Worm (Caenorhabditis elegans) whole organism, late embryonic: ENCODE data around the gene Y66C5A.2.

Experiments used
- K02D7.2 ChIP-seq: sonication (generic microtip); optimal IDR thresholded peaks from 2 replicates; lab custom pipeline; 2017; ENCODE audit warnings: mild to moderate bottlenecking, missing genetic modification characterization, missing compliant biosample characterization
- K09A11.1 ChIP-seq: sonication (generic microtip); optimal IDR thresholded peaks from 2 replicates; lab custom pipeline; 2017; ENCODE audit warnings: antibody characterized with exemption, mild to moderate bottlenecking, missing genetic modification characterization, missing compliant biosample characterization; ENCODE audit not compliant: insufficient read depth
- T23F11.4 ChIP-seq: fragments of 200-800 bp; sonication (Bioruptor generic); optimal IDR thresholded peaks from 2 replicates; lab custom pipeline; 2018; ENCODE audit warnings: mild to moderate bottlenecking, missing genetic modification characterization, missing compliant biosample characterization
- Y22D7AL.16 ChIP-seq: sonication (generic microtip); optimal IDR thresholded peaks from 2 replicates; lab custom pipeline; 2016; ENCODE audit warnings: missing genetic modification characterization, missing compliant biosample characterization
- ceh-19 ChIP-seq: fragments of 200-800 bp; sonication (Bioruptor generic); optimal IDR thresholded peaks from 2 replicates; lab custom pipeline; 2018; ENCODE audit warnings: mild to moderate bottlenecking, missing genetic modification characterization, missing compliant biosample characterization
- ceh-2 ChIP-seq: sonication (generic microtip); optimal IDR thresholded peaks from 2 replicates; lab custom pipeline; 2016; ENCODE audit warnings: missing genotype, missing genetic modification characterization, missing compliant biosample characterization
- ceh-22 ChIP-seq: sonication (generic microtip); optimal IDR thresholded peaks from 2 replicates; lab custom pipeline; 2017; ENCODE audit warnings: missing biosample characterization, missing genetic modification characterization
- ceh-24 ChIP-seq: sonication (generic microtip); optimal IDR thresholded peaks from 2 replicates; lab custom pipeline; 2016; ENCODE audit warnings: mild to moderate bottlenecking, missing genetic modification characterization, missing compliant biosample characterization
- ceh-30 ChIP-seq: fragments of 150-350 bp; optimal IDR thresholded peaks from 2 replicates; lab custom pipeline; 2014; ENCODE audit warnings: missing biosample characterization, missing genetic modification characterization
- che-1 ChIP-seq: sonication (generic microtip); optimal IDR thresholded peaks from 2 replicates; lab custom pipeline; 2016; ENCODE audit warnings: mild to moderate bottlenecking, missing genetic modification characterization, missing compliant biosample characterization
- dve-1 ChIP-seq: sonication (generic microtip); optimal IDR thresholded peaks from 2 replicates; lab custom pipeline; 2017; ENCODE audit warnings: antibody characterized with exemption, mild to moderate bottlenecking, missing genetic modification characterization, missing compliant biosample characterization
- elt-4 ChIP-seq: sonication (generic microtip); optimal IDR thresholded peaks from 2 replicates; lab custom pipeline; 2016; ENCODE audit warnings: missing genetic modification characterization, missing compliant biosample characterization
- ets-4 ChIP-seq: sonication (generic microtip); optimal IDR thresholded peaks from 2 replicates; lab custom pipeline; 2016; ENCODE audit warnings: missing genetic modification characterization, missing compliant biosample characterization
- fax-1 ChIP-seq: sonication (generic microtip); optimal IDR thresholded peaks from 2 replicates; lab custom pipeline; 2016; ENCODE audit warnings: missing genotype, missing genetic modification characterization, missing compliant biosample characterization
- fkh-10 ChIP-seq: fragments of 150-350 bp; optimal IDR thresholded peaks from 2 replicates; lab custom pipeline; 2014; ENCODE audit warnings: missing biosample characterization, missing genetic modification reagents, missing genetic modification characterization
- fkh-6 ChIP-seq: sonication (generic microtip); optimal IDR thresholded peaks from 2 replicates; lab custom pipeline; 2016; ENCODE audit warnings: missing genetic modification characterization, missing compliant biosample characterization
- hlh-13 ChIP-seq: fragments of 200-800 bp; sonication (Bioruptor generic); optimal IDR thresholded peaks from 2 replicates; lab custom pipeline; 2018; ENCODE audit warnings: mild to moderate bottlenecking, missing genetic modification characterization, missing compliant biosample characterization
- hlh-6 ChIP-seq: sonication (generic microtip); optimal IDR thresholded peaks from 2 replicates; lab custom pipeline; 2016; ENCODE audit warnings: missing genotype, missing genetic modification characterization, missing compliant biosample characterization
- lim-6 ChIP-seq: sonication (generic microtip); optimal IDR thresholded peaks from 2 replicates; lab custom pipeline; 2016; ENCODE audit warnings: missing genetic modification characterization, missing compliant biosample characterization
- lin-11 ChIP-seq: fragments of 200-800 bp; sonication (Bioruptor generic); optimal IDR thresholded peaks from 2 replicates; lab custom pipeline; 2018; ENCODE audit warnings: mild to moderate bottlenecking, missing genetic modification characterization, missing compliant biosample characterization
- mec-3 ChIP-seq: sonication (generic microtip); optimal IDR thresholded peaks from 2 replicates; lab custom pipeline; 2016; ENCODE audit warnings: borderline replicate concordance, missing genetic modification characterization, missing compliant biosample characterization
- nfya-1 ChIP-seq: sonication (generic microtip); optimal IDR thresholded peaks from 2 replicates; lab custom pipeline; 2017; ENCODE audit warnings: missing genetic modification characterization, mild to moderate bottlenecking, missing compliant biosample characterization, antibody characterized with exemption, moderate library complexity
- nhr-232 ChIP-seq: sonication (generic microtip); optimal IDR thresholded peaks from 2 replicates; lab custom pipeline; 2016; ENCODE audit warnings: missing genetic modification characterization, missing compliant biosample characterization
- pag-3 ChIP-seq: sonication (generic microtip); optimal IDR thresholded peaks from 2 replicates; lab custom pipeline; 2016; ENCODE audit warnings: missing compliant biosample characterization, missing genetic modification characterization, borderline replicate concordance
- pha-2 ChIP-seq: sonication (generic microtip); optimal IDR thresholded peaks from 2 replicates; lab custom pipeline; 2017; ENCODE audit warnings: mild to moderate bottlenecking, missing genetic modification characterization, missing compliant biosample characterization
- pqm-1 ChIP-seq: sonication (generic microtip); optimal IDR thresholded peaks from 2 replicates; lab custom pipeline; 2016; ENCODE audit warnings: missing genetic modification characterization, missing compliant biosample characterization
- pros-1 ChIP-seq: fragments of 150-350 bp; optimal IDR thresholded peaks from 2 replicates; lab custom pipeline; 2014; ENCODE audit warnings: missing biosample characterization, missing genetic modification reagents, missing genetic modification characterization
- ref-2 ChIP-seq: sonication (generic microtip); optimal IDR thresholded peaks from 2 replicates; lab custom pipeline; 2016; ENCODE audit warnings: missing genetic modification characterization, missing compliant biosample characterization
- sdc-2 ChIP-seq: sonication (generic microtip); optimal IDR thresholded peaks from 2 replicates; lab custom pipeline; 2016; ENCODE audit warnings: missing genotype, missing genetic modification characterization, missing compliant biosample characterization
- syd-9 ChIP-seq: sonication (generic microtip); optimal IDR thresholded peaks from 2 replicates; lab custom pipeline; 2016; ENCODE audit warnings: mild to moderate bottlenecking, missing genetic modification characterization, moderate library complexity, missing compliant biosample characterization
- tbx-7 ChIP-seq: sonication (generic microtip); optimal IDR thresholded peaks from 2 replicates; lab custom pipeline; 2016; ENCODE audit warnings: missing genotype, missing genetic modification characterization, missing compliant biosample characterization
- unc-55 ChIP-seq: sonication (generic microtip); optimal IDR thresholded peaks from 2 replicates; lab custom pipeline; 2017; ENCODE audit warnings: missing biosample characterization, missing genetic modification reagents, missing genetic modification characterization
- ztf-16 ChIP-seq: sonication (generic microtip); optimal IDR thresholded peaks from 2 replicates; lab custom pipeline; 2017; ENCODE audit warnings: missing genetic modification characterization, missing compliant biosample characterization

Y66C5A.2 gene

DNA sequence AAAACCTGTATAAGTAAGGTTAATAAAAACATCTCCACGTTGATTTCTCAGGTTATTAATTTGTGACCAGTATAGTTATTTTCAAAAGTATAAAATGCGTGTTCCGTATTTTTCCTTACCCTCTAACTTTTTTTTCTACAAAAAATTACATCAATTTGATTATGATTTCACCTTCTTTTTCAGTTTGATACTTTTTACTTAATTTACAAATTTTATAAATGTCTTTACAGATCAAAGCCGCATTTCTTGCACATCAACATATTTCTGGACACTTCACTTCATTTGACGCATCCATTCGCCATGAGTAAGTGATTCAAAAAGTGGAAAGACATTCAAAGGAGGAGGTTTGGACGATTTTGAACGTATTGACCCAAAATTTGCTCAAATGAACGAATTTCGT is at the start of gene Y66C5A.2:
Gene Y66C5A.2 (plus strand): TSS at position 301 of the 400 bp plus-strand sequence.
- no peak for TF ChIP-seq elt-4 (tag; lab: Kevin White, UChicago)
- TF ChIP-seq, all 69 proteins: peak for 0

DNA sequence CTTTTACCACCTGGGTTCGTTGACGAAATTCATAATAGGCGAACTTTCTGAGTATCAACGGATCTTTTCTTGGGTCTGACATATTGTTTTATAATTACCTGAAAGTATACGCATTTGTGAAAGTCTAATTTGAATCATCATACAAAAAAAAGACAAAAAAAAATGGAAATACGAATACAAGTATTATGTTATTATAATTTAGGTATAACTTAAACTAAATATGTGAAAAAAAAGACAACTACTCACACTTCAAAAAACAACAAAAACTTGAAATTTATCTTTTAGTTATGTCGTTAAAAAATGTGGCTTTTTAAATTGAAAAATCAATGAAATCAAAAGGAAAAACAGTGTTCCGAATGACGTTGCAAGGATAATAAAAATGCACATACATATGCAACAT is 47.7 kb upstream of the Y66C5A.2 start, which contains the start of gene fbxa-179:
Gene fbxa-179 (minus strand): TSS at position 101 of the 400 bp plus-strand sequence.
- TF ChIP-seq pag-3 (tag; lab: Kevin White, UChicago) (no peak), lin-11 (tag; lab: Kevin White, UChicago) (no peak), lim-6 (tag; lab: Kevin White, UChicago) (no peak), elt-4 (tag; lab: Kevin White, UChicago) (no peak), hlh-6 (tag; lab: Kevin White, UChicago) (no peak), nhr-232 (tag; lab: Kevin White, UChicago) (no peak), nfya-1 (tag; lab: Kevin White, UChicago) (no peak), ceh-30 (tag; lab: Kevin White, UChicago) (no peak), syd-9 (no peak), hlh-13 (GFP tag; lab: Kevin White, UChicago) (no peak), T23F11.4 (GFP tag; lab: Kevin White, UChicago) (no peak), ceh-19 (no peak), pha-2 (tag; lab: Kevin White, UChicago) (no peak), tbx-7 (tag; lab: Kevin White, UChicago) (no peak), fkh-10 (no peak), ceh-2 (no peak), unc-55 (GFP tag; lab: Kevin White, UChicago) (no peak), ceh-24 (tag; lab: Kevin White, UChicago) (no peak), dve-1 (tag; lab: Kevin White, UChicago) (no peak)

DNA sequence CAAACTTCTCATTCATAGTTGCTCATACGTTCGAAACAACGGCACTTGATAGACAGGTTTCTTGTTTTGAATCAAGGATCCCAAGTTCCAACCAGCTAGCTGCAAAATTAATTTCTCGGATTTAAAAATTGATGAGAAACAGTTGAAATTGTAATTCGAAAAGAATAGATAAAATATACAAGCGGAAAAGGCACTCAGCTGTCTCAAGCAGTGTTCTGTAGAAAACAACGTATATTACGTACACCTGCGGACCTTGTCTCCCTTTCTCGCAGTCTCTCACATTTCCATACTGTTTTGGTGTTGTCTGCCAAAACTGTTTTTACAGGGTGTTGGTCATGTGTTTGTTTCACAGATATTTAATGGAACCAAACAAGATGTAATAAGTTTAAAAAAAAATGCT is 44.9 kb upstream of the Y66C5A.2 start, which contains the start of gene F23D12.10:
Gene F23D12.10 (minus strand): TSS at position 101 of the 400 bp plus-strand sequence.
- TF ChIP-seq fax-1 (tag; lab: Kevin White, UChicago), result no peak
- no peak for TF ChIP-seq Y22D7AL.16
- TF ChIP-seq ztf-16 (tag; lab: Kevin White, UChicago), result no peak
- TF ChIP-seq pqm-1 (tag; lab: Kevin White, UChicago), result no peak
- no peak for TF ChIP-seq unc-55 (GFP tag; lab: Kevin White, UChicago)
- TF ChIP-seq che-1 (tag; lab: Kevin White, UChicago), result no peak
- TF ChIP-seq ceh-19, result no peak

DNA sequence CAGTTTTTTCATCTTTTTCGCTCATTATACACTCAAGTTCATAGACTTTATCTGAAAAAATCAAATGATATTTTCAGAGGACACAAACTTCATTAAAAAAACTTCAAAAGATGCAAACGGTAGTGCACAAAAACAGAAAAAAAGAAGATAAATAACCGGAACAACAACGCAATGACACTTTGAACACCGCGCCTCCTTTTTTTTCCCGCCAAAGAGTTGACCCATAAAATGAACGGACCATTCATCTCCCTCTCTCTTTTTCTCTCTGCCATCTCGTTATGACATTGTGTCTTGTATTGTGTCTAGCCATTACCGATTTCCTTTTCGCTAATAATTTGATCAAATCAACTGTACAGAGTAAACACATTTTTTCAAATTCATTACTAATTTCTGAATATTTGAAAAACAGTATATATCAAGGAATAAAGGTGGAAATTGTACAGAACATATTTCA is 39.0 kb upstream of the Y66C5A.2 start, which contains the start of gene F23D12.2:
Gene F23D12.2 (minus strand): TSS at position 51 of the 454 bp plus-strand sequence.
- TF ChIP-seq K09A11.1, result no peak
- TF ChIP-seq ceh-19, result no peak
- no peak for TF ChIP-seq pag-3 (tag; lab: Kevin White, UChicago)
- TF ChIP-seq fkh-10, result no peak
- TF ChIP-seq nhr-232 (tag; lab: Kevin White, UChicago), result no peak
- TF ChIP-seq hlh-6 (tag; lab: Kevin White, UChicago), result no peak
- no peak for TF ChIP-seq sdc-2 (tag; lab: Kevin White, UChicago)
- no peak for TF ChIP-seq ref-2 (tag; lab: Kevin White, UChicago)
- TF ChIP-seq lim-6 (tag; lab: Kevin White, UChicago), result no peak
- no peak for TF ChIP-seq pros-1 (tag; lab: Kevin White, UChicago)
- no peak for TF ChIP-seq fkh-6 (tag; lab: Kevin White, UChicago)
- TF ChIP-seq ceh-24 (tag; lab: Kevin White, UChicago), result no peak
- no peak for TF ChIP-seq fax-1 (tag; lab: Kevin White, UChicago)
- no peak for TF ChIP-seq mec-3
- TF ChIP-seq K02D7.2 (tag; lab: Kevin White, UChicago), result no peak
- TF ChIP-seq syd-9, result no peak
- TF ChIP-seq pha-2 (tag; lab: Kevin White, UChicago), result no peak
- no peak for TF ChIP-seq ets-4 (tag; lab: Kevin White, UChicago)

DNA sequence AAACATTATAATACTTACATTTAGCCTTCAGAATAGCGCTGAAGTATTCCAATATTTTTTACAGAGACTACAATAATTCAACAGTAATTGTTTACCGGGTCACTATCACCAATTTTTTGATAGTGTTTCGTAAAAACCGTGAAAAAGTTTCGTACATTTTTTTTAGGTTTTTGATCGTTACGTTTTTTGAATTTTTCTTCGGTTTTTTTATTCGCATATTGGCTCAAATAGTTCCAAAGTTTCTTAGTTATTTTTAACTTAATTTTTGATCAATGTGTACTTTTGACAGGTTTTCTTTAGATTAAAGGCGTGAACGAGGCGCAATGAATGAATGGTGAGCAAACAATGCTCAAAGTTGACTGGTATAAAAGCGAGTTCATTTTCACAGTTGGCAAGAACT is 37.4 kb upstream of the Y66C5A.2 start, which contains the start of gene fipr-3:
Gene fipr-3 (plus strand): TSS at position 301 of the 400 bp plus-strand sequence.
- TF ChIP-seq ceh-22 (tag; lab: Kevin White, UChicago) (no peak), ceh-24 (tag; lab: Kevin White, UChicago) (no peak)
